Worm (Caenorhabditis elegans): ENCODE data around the gene grl-26.

Gene grl-26

DNA sequence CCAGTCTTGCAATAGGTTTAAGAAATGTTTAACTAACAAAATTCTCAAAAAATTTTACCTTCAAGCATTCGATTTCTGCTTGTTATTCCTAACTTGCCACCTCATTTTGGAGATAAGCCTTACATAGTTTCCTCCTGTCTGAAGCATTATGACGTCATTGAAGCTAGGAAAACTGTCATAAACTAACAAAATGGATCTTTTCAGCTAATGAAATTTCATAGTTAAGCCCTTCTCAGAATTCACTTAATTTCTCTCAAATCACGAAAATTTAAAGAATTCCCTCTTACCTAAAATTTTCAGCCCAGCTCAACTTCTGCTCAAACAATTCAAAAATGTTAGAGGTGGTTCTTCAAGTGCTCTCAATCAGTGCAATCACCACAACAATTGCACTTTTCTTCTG, 15.4 kb downstream of the grl-26 start, which contains the start of gene swt-1:
TSS of gene swt-1 (plus strand) at position 301 of the 400 bp plus-strand sequence.
- TF ChIP-seq F13C5.2 (tag; optimal IDR thresholded peaks at IDR 0.05) (no peak), pes-1 (GFP tag; IDR thresholded peaks at IDR 0.05) (no peak), ceh-36 (tag; optimal IDR thresholded peaks at IDR 0.05) (no peak), flt-1 (GFP tag; IDR thresholded peaks at IDR 0.05) (no peak), hmg-4 (GFP tag; optimal IDR thresholded peaks at IDR 0.05) (no peak), ama-1 (optimal IDR thresholded peaks at IDR 0.05) (no peak), tbx-37 (GFP tag; conservative IDR thresholded peaks at IDR 0.05) (no peak), tra-4 (tag; optimal IDR thresholded peaks at IDR 0.05) (no peak), ceh-13 (GFP tag; optimal IDR thresholded peaks at IDR 0.05) (no peak), scrt-1 (GFP tag; IDR thresholded peaks at IDR 0.05) (no peak), hnd-1 (tag; optimal IDR thresholded peaks at IDR 0.05) (no peak), ets-7 (tag; optimal IDR thresholded peaks at IDR 0.05) (no peak), tbx-11 (GFP tag; IDR thresholded peaks at IDR 0.05) (no peak), B0310.2 (tag; optimal IDR thresholded peaks at IDR 0.05) (no peak), sea-1 (GFP tag; conservative IDR thresholded peaks at IDR 0.05) (no peak), aly-1 (tag; optimal IDR thresholded peaks at IDR 0.05) (no peak), hmbx-1 (tag; optimal IDR thresholded peaks at IDR 0.05) (no peak)

DNA sequence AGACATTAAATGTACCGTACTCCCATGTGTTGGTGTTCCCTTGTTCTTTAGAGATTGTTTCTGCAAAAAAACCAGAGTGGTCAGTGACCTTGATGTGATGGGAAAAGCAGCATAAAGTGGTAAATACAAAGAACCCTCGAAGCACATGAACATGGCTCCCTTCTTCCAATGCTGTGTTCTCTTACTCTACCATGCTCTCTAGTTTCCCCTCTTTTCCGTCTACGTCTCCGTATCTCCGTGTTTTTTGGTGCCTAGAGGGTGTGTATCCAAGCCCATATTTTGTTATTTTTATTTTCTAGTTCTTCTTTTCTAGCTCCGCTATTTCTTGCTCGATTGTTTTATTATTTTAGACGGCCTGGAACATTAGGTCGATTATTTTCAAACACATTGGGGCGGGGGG, 16.0 kb downstream of the grl-26 start:
- TF ChIP-seq hmbx-1 (tag; optimal IDR thresholded peaks at IDR 0.05) (no peak), ets-7 (tag; optimal IDR thresholded peaks at IDR 0.05) (no peak), hmg-4 (GFP tag; optimal IDR thresholded peaks at IDR 0.05) (no peak), ama-1 (optimal IDR thresholded peaks at IDR 0.05) (no peak), scrt-1 (GFP tag; IDR thresholded peaks at IDR 0.05) (no peak), ceh-13 (GFP tag; optimal IDR thresholded peaks at IDR 0.05) (no peak), B0310.2 (tag; optimal IDR thresholded peaks at IDR 0.05) (no peak)

DNA sequence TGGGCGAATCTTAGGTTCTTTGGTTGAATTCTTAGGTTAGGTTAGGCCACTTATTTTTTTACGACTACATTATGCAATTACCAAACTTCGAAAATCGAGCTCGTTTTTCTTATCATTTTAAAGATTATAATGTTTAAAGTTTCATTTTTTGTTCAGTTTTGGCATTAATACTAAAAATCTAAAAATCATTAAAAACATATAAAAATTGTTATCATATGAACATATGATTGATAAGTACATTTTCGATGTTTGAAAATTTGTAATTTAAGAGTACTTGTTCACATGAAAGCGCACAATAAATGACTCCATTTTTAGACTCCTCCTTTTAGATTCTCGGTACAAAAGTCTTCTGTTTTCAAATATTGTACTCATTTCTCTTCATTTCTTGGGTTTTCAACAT, 17.5 kb downstream of the grl-26 start:
- TF ChIP-seq B0310.2 (tag; optimal IDR thresholded peaks at IDR 0.05) (no peak), hnd-1 (tag; optimal IDR thresholded peaks at IDR 0.05) (no peak), ceh-13 (GFP tag; optimal IDR thresholded peaks at IDR 0.05) (no peak), ets-7 (tag; optimal IDR thresholded peaks at IDR 0.05) (no peak), F13C5.2 (tag; optimal IDR thresholded peaks at IDR 0.05) (no peak), ama-1 (optimal IDR thresholded peaks at IDR 0.05) (no peak), pes-1 (GFP tag; IDR thresholded peaks at IDR 0.05) (no peak), ceh-36 (tag; optimal IDR thresholded peaks at IDR 0.05) (no peak)

DNA sequence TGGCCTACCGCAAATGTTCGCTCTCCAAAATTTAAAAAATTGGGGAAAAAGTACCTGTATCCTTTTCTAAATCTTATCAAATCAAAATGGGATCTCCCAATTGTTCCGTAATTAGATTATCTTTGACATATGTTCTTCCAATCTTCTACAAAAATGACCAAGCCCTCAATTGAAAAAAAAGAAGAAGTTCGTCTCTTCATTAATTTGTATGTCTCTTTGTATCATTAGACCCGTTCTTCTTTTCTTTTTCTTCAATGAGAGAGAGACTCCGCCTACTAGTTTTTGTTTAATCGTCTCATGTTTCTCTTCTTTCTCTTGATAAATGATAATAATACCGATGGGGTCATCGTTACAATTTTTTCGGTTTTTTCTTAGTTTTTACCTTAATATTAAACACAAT, 19.4 kb downstream of the grl-26 start:
- TF ChIP-seq tbx-37 (GFP tag; conservative IDR thresholded peaks at IDR 0.05), result no peak
- TF ChIP-seq ceh-13 (GFP tag; optimal IDR thresholded peaks at IDR 0.05), result no peak
- no peak for TF ChIP-seq tra-4 (tag; optimal IDR thresholded peaks at IDR 0.05)
- TF ChIP-seq flt-1 (GFP tag; IDR thresholded peaks at IDR 0.05), result no peak
- no peak for TF ChIP-seq B0310.2 (tag; optimal IDR thresholded peaks at IDR 0.05)
- no peak for TF ChIP-seq aly-1 (tag; optimal IDR thresholded peaks at IDR 0.05)
- TF ChIP-seq pes-1 (GFP tag; IDR thresholded peaks at IDR 0.05), result no peak
- TF ChIP-seq hmbx-1 (tag; optimal IDR thresholded peaks at IDR 0.05), result no peak
- no peak for TF ChIP-seq tbx-11 (GFP tag; IDR thresholded peaks at IDR 0.05)
- TF ChIP-seq hmg-4 (GFP tag; optimal IDR thresholded peaks at IDR 0.05), result no peak

DNA sequence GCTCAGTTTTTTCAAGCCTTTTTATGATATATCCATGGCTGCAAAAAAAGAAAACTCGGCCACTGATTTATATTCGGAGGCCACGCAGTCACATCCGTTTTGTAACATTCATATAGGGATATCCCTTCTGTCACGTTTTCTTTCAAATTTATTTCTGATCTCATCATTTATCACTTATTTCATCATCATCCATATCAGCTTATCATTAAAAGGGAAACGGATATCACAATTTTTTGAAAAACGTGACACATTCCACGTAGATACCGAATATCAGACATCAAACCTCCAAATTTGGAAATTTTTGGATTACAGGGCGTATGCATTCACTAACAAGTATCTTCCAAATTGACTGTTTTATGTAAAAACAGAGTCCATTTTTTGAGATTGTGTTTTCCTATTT, 19.9 kb downstream of the grl-26 start:
- TF ChIP-seq ets-7 (tag; optimal IDR thresholded peaks at IDR 0.05), result no peak
- TF ChIP-seq ama-1 (optimal IDR thresholded peaks at IDR 0.05), result no peak
- TF ChIP-seq ceh-13 (GFP tag; optimal IDR thresholded peaks at IDR 0.05), result no peak
- no peak for TF ChIP-seq pes-1 (GFP tag; IDR thresholded peaks at IDR 0.05)
- TF ChIP-seq tbx-11 (GFP tag; IDR thresholded peaks at IDR 0.05), result no peak
- no peak for TF ChIP-seq hmbx-1 (tag; optimal IDR thresholded peaks at IDR 0.05)
- no peak for TF ChIP-seq tbx-37 (GFP tag; conservative IDR thresholded peaks at IDR 0.05)
- TF ChIP-seq hmg-4 (GFP tag; optimal IDR thresholded peaks at IDR 0.05), result no peak
- TF ChIP-seq flt-1 (GFP tag; IDR thresholded peaks at IDR 0.05), result no peak
- no peak for TF ChIP-seq B0310.2 (tag; optimal IDR thresholded peaks at IDR 0.05)
- TF ChIP-seq aly-1 (tag; optimal IDR thresholded peaks at IDR 0.05), result no peak
- no peak for TF ChIP-seq sea-1 (GFP tag; conservative IDR thresholded peaks at IDR 0.05)
- TF ChIP-seq ceh-36 (tag; optimal IDR thresholded peaks at IDR 0.05), result no peak
- TF ChIP-seq scrt-1 (GFP tag; IDR thresholded peaks at IDR 0.05), result no peak
- no peak for TF ChIP-seq F13C5.2 (tag; optimal IDR thresholded peaks at IDR 0.05)

DNA sequence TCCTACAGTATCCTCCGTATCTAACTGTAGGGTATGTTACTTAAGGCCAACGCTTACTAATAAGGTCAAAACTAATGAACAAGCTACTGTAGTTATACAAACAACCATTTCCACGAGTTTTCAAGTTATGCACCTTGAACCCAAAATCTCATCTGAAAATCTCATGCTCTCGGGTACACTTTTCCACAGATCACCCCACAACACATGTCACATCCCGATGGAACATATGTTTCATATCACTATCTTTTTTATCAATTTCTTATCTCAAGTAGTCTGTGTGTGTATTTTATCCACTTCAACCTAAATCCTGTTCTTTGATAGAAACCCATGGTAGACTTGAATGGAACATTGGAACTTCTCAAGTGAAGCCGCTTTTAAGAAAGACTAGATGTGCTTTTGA, 22.3 kb downstream of the grl-26 start:
- no peak for TF ChIP-seq tbx-11 (GFP tag; IDR thresholded peaks at IDR 0.05)
- no peak for TF ChIP-seq scrt-1 (GFP tag; IDR thresholded peaks at IDR 0.05)
- TF ChIP-seq flt-1 (GFP tag; IDR thresholded peaks at IDR 0.05), result no peak
- TF ChIP-seq ama-1 (optimal IDR thresholded peaks at IDR 0.05), result no peak
- no peak for TF ChIP-seq hmbx-1 (tag; optimal IDR thresholded peaks at IDR 0.05)
- no peak for TF ChIP-seq hmg-4 (GFP tag; optimal IDR thresholded peaks at IDR 0.05)
- TF ChIP-seq pes-1 (GFP tag; IDR thresholded peaks at IDR 0.05), result no peak

DNA sequence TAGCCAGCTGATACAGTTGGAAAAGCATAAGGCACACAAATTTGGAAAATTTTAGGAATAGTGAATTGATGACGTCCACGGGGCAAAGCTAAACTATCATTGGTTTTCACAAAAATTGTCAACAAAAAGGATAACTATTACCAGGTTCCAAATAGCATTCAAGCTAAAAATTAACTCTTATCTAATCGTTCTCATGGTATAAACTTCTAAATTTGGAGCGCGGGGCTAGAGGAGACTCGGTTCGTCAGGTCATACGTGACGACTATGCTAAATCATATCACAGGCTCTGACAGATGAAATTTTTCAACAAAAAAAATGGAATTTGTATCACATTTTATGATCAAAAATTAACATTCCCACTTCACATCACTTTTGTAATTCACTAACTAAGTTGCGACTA, 23.4 kb downstream of the grl-26 start:
- TF ChIP-seq hmbx-1 (tag; optimal IDR thresholded peaks at IDR 0.05) (no peak), F13C5.2 (tag; optimal IDR thresholded peaks at IDR 0.05) (no peak), aly-1 (tag; optimal IDR thresholded peaks at IDR 0.05) (no peak), ama-1 (optimal IDR thresholded peaks at IDR 0.05) (no peak), flt-1 (GFP tag; IDR thresholded peaks at IDR 0.05) (no peak), ceh-36 (tag; optimal IDR thresholded peaks at IDR 0.05) (no peak), tbx-11 (GFP tag; IDR thresholded peaks at IDR 0.05) (no peak), sea-1 (GFP tag; conservative IDR thresholded peaks at IDR 0.05) (no peak), B0310.2 (tag; optimal IDR thresholded peaks at IDR 0.05) (no peak), ets-7 (tag; optimal IDR thresholded peaks at IDR 0.05) (no peak), scrt-1 (GFP tag; IDR thresholded peaks at IDR 0.05) (no peak), ceh-13 (GFP tag; optimal IDR thresholded peaks at IDR 0.05) (no peak), tbx-37 (GFP tag; conservative IDR thresholded peaks at IDR 0.05) (no peak), hmg-4 (GFP tag; optimal IDR thresholded peaks at IDR 0.05) (no peak), tra-4 (tag; optimal IDR thresholded peaks at IDR 0.05) (no peak), hnd-1 (tag; optimal IDR thresholded peaks at IDR 0.05) (no peak), pes-1 (GFP tag; IDR thresholded peaks at IDR 0.05) (no peak)

DNA sequence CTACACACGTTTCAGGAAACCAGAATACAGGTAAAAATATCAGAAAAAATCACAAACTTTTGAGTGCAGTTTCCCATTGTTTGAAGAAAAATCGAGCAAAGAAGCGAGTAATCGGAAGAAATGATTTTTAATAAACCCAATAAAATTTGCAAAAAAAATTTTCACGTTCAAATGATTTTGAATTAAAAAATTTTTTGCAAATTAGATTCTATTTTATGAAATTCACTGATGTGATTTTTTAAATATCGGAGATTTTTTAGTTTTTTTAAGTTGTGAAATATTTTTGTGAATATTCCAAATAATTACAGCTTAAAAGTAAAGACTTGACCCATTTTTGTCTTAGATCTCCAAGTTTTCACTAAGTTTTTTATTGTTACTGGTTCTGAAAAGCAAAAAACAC, 24.4 kb downstream of the grl-26 start, which contains the start of gene pnp-1:
TSS of gene pnp-1 (minus strand) at position 101 of the 400 bp plus-strand sequence.
- TF ChIP-seq flt-1 (GFP tag; IDR thresholded peaks at IDR 0.05) (no peak), ceh-13 (GFP tag; optimal IDR thresholded peaks at IDR 0.05) (no peak), aly-1 (tag; optimal IDR thresholded peaks at IDR 0.05) (no peak), B0310.2 (tag; optimal IDR thresholded peaks at IDR 0.05) (no peak), ama-1 (optimal IDR thresholded peaks at IDR 0.05) (no peak)

Measured in whole organism, early embryonic.